Fruit fly (Drosophila melanogaster): ENCODE results near the gene CG13857.

Gene CG13857

dm6 chr3R:22368777-22369214, 25.1 kb downstream of the CG13857 start (continued):
- TF ChIP-seq CG8765 (GFP tag; IDR thresholded peaks at IDR 0.05) (peak; percentile 6; the same call in 1 of the 2 replicates), dmrt11E (tag; optimal IDR thresholded peaks at IDR 0.05) (peak; percentile 13), Hsf (GFP tag; optimal IDR thresholded peaks at IDR 0.05) (peak; percentile 37), Jarid2 (GFP tag; optimal IDR thresholded peaks at IDR 0.05) (peak; percentile 37), CG1832 (GFP tag; optimal IDR thresholded peaks at IDR 0.05) (no peak), shn (GFP tag; optimal IDR thresholded peaks at IDR 0.05) (no peak), vvl (GFP tag; IDR thresholded peaks at IDR 0.05) (peak; percentile 72), CG15514 (GFP tag; optimal IDR thresholded peaks at IDR 0.05) (peak; percentile 48), onecut (GFP tag; IDR thresholded peaks at IDR 0.05) (peak; percentile 38; the same call in 1 of the 2 replicates), CG12104 (GFP tag; optimal IDR thresholded peaks at IDR 0.05) (peak; percentile 40), mirr (GFP tag; optimal IDR thresholded peaks at IDR 0.05) (no peak), peb (GFP tag; IDR thresholded peaks at IDR 0.05) (0 out of 2 replicates have a peak, but pooled peaks have one; percentile 39), CG11695 (GFP tag; IDR thresholded peaks at IDR 0.05) (peak; percentile 61; the same call in 2 of the 3 replicates), Optix (GFP tag; IDR thresholded peaks at IDR 0.05) (peak; percentile 63; the same call in 1 of the 3 replicates), pum (GFP tag; optimal IDR thresholded peaks at IDR 0.05) (no peak), jigr1 (GFP tag; IDR thresholded peaks at IDR 0.05) (peak; percentile 60; the same call in 1 of the 3 replicates), CG13775 (GFP tag; optimal IDR thresholded peaks at IDR 0.05) (peak; percentile 64), chn (GFP tag; optimal IDR thresholded peaks at IDR 0.05) (peak; percentile 32), ham (GFP tag; IDR thresholded peaks at IDR 0.05) (peak; percentile 37; the same call in 1 of the 2 replicates), dimm (GFP tag; IDR thresholded peaks at IDR 0.05) (peak; percentile 29; the same call in 1 of the 2 replicates), pho (GFP tag; optimal IDR thresholded peaks at IDR 0.05) (peak; percentile 19), CG18262 (tag; optimal IDR thresholded peaks at IDR 0.05) (peak; percentile 57), HLH4C (GFP tag; IDR thresholded peaks at IDR 0.05; ENCODE audit: partially characterized antibody) (no peak), CG4730 (GFP tag; IDR thresholded peaks at IDR 0.05) (peak; percentile 63), Xbp1 (GFP tag; optimal IDR thresholded peaks at IDR 0.05) (peak; percentile 56), CG11093 (GFP tag; IDR thresholded peaks at IDR 0.05) (peak; percentile 55; the same call in 1 of the 3 replicates), sisA (GFP tag; IDR thresholded peaks at IDR 0.05) (peak; percentile 71), CG2120 (GFP tag; optimal IDR thresholded peaks at IDR 0.05) (peak; percentile 79), CG4707 (GFP tag; optimal IDR thresholded peaks at IDR 0.05) (no peak), klu (GFP tag; IDR thresholded peaks at IDR 0.05) (no peak; the same call in 1 of the 2 replicates), Hmx (GFP tag; optimal IDR thresholded peaks at IDR 0.05) (peak; percentile 39), CG6689 (GFP tag; IDR thresholded peaks at IDR 0.05) (peak; percentile 80), Dfd (GFP tag; optimal IDR thresholded peaks at IDR 0.05) (no peak), sima (GFP tag; optimal IDR thresholded peaks at IDR 0.05) (no peak), fd3F (GFP tag; optimal IDR thresholded peaks at IDR 0.05) (peak; percentile 12), CG18599 (GFP tag; optimal IDR thresholded peaks at IDR 0.05) (peak; percentile 87), gem (tag; optimal IDR thresholded peaks at IDR 0.05) (peak; percentile 76), chif (GFP tag; optimal IDR thresholded peaks at IDR 0.05) (peak in 1 of 2 experiments; percentile 13), hb (GFP tag; IDR thresholded peaks at IDR 0.05; ENCODE audit: partially characterized antibody) (no peak), Rx (GFP tag; IDR thresholded peaks at IDR 0.05) (peak; percentile 47; the same call in 1 of the 2 replicates), CG30403 (GFP tag; optimal IDR thresholded peaks at IDR 0.05) (peak; percentile 75), mam (GFP tag; optimal IDR thresholded peaks at IDR 0.05) (peak; percentile 71), CG32767 (GFP tag; IDR thresholded peaks at IDR 0.05) (peak; percentile 60), CG6683 (GFP tag; optimal IDR thresholded peaks at IDR 0.05) (peak; percentile 39), ab (GFP tag; optimal IDR thresholded peaks at IDR 0.05) (no peak), pb (GFP tag; optimal IDR thresholded peaks at IDR 0.05) (peak; percentile 12), NK7.1 (GFP tag; optimal IDR thresholded peaks at IDR 0.05) (peak; percentile 57), trh (GFP tag; optimal IDR thresholded peaks at IDR 0.05) (peak; percentile 50), Ada2b (GFP tag; IDR thresholded peaks at IDR 0.05) (peak; percentile 84), Gug (GFP tag; IDR thresholded peaks at IDR 0.05) (peak; percentile 80), CG18619 (GFP tag; optimal IDR thresholded peaks at IDR 0.05) (peak; percentile 69)
